Fruit fly (Drosophila melanogaster) whole organism, adult: Measurements from ENCODE around the gene zen2.

ENCODE experiments used
- CG11617 ChIP-seq: fragments of 200-800 bp; sonication (Bioruptor generic); optimal IDR thresholded peaks from 2 replicates; lab custom pipeline; 2017; ENCODE audit warnings: mild to moderate bottlenecking, missing biosample characterization, missing genetic modification reagents, missing genetic modification characterization
- Hr96 ChIP-seq: fragments of 200-800 bp; sonication (Bioruptor generic); optimal IDR thresholded peaks from 2 replicates; lab custom pipeline; 2016; ENCODE audit warnings: missing biosample characterization, missing genetic modification characterization
- Mnt ChIP-seq: fragments of 200-800 bp; sonication (Bioruptor generic); optimal IDR thresholded peaks from 2 replicates; lab custom pipeline; 2016; ENCODE audit warnings: missing biosample characterization, mild to moderate bottlenecking, missing genetic modification characterization
- cnc ChIP-seq, 2 experiments: fragments of >200 bp; optimal IDR thresholded peaks; 2 replicates each; lab custom pipeline; 2017
- tj ChIP-seq: fragments of 200-800 bp; sonication (Bioruptor generic); optimal IDR thresholded peaks from 3 replicates; lab custom pipeline; 2017; ENCODE audit warnings: missing biosample characterization, mild to moderate bottlenecking, missing genetic modification characterization, moderate library complexity

- TF ChIP-seq tj, result no peak
- TF ChIP-seq Mnt (GFP tag; lab: Kevin White, UChicago), result no peak
- no peak for TF ChIP-seq Hr96 (GFP tag; lab: Kevin White, UChicago)
- TF ChIP-seq CG11617, result no peak
- TF ChIP-seq cnc (optimal IDR thresholded peaks at IDR 0.05; lab: Kevin White, UChicago), result no peak
Measured at dm6 chr3R:6741400-6741959, 2.5 kb downstream of the zen2 start.
